Worm (Caenorhabditis elegans): ENCODE results near the gene F42C5.3.

F42C5.3 gene

DNA sequence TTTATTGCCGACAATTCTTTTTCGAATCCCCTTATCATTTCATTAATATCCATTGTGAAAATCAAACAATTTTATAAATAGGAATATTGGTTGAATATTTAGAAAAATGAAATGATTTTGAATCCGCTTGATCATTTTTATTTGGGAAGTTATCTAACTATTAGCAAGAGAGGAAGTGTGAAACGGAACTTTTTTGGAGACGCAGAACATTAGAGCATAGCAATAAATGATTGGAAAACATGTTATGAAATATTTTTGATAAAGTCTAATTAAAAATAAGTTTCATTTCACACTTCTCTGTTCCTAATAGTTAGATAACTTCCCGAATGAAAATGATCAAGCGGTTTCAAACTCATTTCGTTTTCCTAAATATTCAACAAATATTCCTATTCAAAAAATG lies at the start of gene F42C5.3:
TSS of gene F42C5.3 (minus strand) at position 101 of the 400 bp plus-strand sequence.
- TF ChIP-seq unc-3 (GFP tag; conservative IDR thresholded peaks at IDR 0.05) (no peak), unc-3 (tag; optimal IDR thresholded peaks at IDR 0.05) (no peak), che-1 (tag; optimal IDR thresholded peaks at IDR 0.05) (no peak), ref-2 (tag; optimal IDR thresholded peaks at IDR 0.05) (no peak)

DNA sequence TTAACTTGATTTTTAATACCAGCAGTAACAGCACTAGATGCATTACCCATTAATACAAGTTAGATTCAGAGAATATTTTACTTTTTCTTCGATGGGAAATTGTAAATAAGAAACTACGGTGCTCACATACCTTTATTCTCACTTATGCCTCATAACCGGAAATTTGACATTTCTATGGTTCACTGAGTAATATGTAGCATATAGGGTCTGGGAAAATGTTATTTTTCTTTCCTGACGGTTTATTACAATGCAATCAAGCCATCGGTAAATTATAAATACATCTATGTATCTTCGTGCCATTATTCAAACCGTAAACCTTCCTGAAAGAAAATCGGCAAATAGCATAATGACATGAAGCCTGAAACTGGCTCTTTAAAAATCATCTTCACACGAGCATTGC lies 45.3 kb upstream of the F42C5.3 start, which contains the start of gene ocr-4:
TSS of gene ocr-4 (minus strand) at position 101 of the 400 bp plus-strand sequence.
- TF ChIP-seq hlh-13 (GFP tag; optimal IDR thresholded peaks at IDR 0.05) (no peak), rnt-1 (tag; optimal IDR thresholded peaks at IDR 0.05) (no peak), madf-2 (tag; optimal IDR thresholded peaks at IDR 0.05) (no peak), pha-4 (tag; optimal IDR thresholded peaks at IDR 0.05) (no peak), ref-2 (tag; optimal IDR thresholded peaks at IDR 0.05) (no peak), unc-42 (tag; optimal IDR thresholded peaks at IDR 0.05) (no peak), unc-3 (GFP tag; conservative IDR thresholded peaks at IDR 0.05) (no peak), unc-3 (tag; optimal IDR thresholded peaks at IDR 0.05) (no peak), ceh-34 (tag; optimal IDR thresholded peaks at IDR 0.05) (no peak), ceh-14 (tag; optimal IDR thresholded peaks at IDR 0.05) (no peak), sox-2 (GFP tag; IDR thresholded peaks at IDR 0.05) (no peak), ceh-19 (GFP tag; optimal IDR thresholded peaks at IDR 0.05) (no peak), unc-55 (GFP tag; optimal IDR thresholded peaks at IDR 0.05) (no peak), lin-11 (tag; optimal IDR thresholded peaks at IDR 0.05) (no peak), lim-6 (tag; optimal IDR thresholded peaks at IDR 0.05) (no peak), nhr-232 (tag; optimal IDR thresholded peaks at IDR 0.05) (no peak)

DNA sequence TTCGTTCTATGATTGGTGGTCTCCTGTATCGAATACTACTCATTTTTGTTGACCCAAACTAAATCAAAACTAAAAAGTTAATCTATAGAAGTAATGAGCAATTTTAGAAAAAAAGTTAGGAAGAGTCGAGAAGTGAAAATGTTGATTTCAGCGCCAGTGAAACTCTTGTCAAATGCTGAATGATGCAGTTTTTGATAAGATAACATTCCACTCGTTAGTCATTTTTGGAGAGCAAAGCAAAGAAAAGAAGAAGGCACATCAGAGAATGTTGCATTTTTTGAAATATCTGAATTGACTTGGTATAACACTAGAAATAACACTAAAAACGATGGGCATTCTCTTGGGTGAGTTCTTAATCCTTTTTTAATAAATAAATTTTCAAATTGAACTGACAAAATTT lies 41.5 kb upstream of the F42C5.3 start, which contains the start of gene sqst-2:
TSS of gene sqst-2 (minus strand) at position 58 of the 400 bp plus-strand sequence.
- no peak for TF ChIP-seq elt-4 (tag; optimal IDR thresholded peaks at IDR 0.05)
- TF ChIP-seq pat-9 (tag; optimal IDR thresholded peaks at IDR 0.05): no peak
- no peak for TF ChIP-seq ceh-19 (GFP tag; optimal IDR thresholded peaks at IDR 0.05)
- no peak for TF ChIP-seq dmd-4 (tag; optimal IDR thresholded peaks at IDR 0.05; ENCODE audit: borderline replicate concordance)
- TF ChIP-seq tbx-7 (tag; optimal IDR thresholded peaks at IDR 0.05): no peak
- TF ChIP-seq K02D7.2 (tag; optimal IDR thresholded peaks at IDR 0.05): no peak
- TF ChIP-seq ceh-34 (tag; optimal IDR thresholded peaks at IDR 0.05): no peak
- TF ChIP-seq Y22D7AL.16 (tag; optimal IDR thresholded peaks at IDR 0.05): no peak
- no peak for TF ChIP-seq fax-1 (tag; optimal IDR thresholded peaks at IDR 0.05)
- no peak for TF ChIP-seq nhr-11 (tag; optimal IDR thresholded peaks at IDR 0.05)
- TF ChIP-seq hlh-6 (tag; optimal IDR thresholded peaks at IDR 0.05): no peak

DNA sequence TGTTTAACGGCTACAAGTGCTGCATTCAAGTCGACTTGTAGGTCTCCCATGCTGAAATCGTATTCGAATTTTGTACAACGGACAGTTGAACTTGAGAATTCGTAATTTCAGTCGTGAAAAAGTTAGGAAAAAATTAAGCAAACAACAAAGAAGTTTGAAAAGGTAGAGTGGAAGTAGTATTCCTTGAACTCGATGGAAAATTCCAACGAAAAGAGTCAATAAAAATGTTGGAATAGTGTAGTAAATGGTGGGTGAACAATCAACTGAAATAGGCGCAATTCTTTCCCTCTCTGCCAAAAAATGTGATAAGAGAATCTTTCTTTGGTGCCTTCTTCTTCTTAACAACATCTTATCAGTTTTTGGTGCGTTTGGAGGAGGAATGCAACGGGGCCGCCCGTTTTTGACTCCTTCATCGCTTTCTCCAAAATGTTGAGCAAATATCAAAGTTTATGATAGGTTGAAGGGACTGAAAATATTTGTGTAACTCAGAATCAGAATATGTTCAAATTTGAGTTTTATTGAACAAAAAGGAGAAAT lies 39.3 kb upstream of the F42C5.3 start, which contains the start of gene ifo-1:
TSS of gene ifo-1 (minus strand) at position 51 of the 537 bp plus-strand sequence.
- TF ChIP-seq elt-2 (tag; optimal IDR thresholded peaks at IDR 0.05) (peak; percentile 86), tbx-7 (tag; optimal IDR thresholded peaks at IDR 0.05) (no peak)

DNA sequence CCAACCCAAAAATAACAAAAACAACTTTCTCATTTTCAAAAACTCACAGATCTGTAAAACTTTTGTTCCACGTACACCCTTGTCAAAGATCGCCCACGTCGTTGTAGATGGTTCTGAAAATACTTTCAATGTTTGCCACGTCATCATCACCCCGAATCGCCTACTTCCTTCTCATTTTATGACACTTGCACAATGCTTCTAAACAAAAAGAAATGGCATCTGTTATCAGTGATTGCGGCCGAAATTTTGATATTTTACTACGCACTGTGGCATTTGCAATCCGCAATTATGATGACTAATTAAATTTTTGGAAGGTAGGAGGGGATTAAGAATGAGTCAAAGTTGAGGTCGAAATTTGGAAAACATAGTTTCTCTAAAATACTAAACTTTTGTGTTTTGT lies 38.3 kb upstream of the F42C5.3 start:
- TF ChIP-seq ahr-1 (tag; optimal IDR thresholded peaks at IDR 0.05): no peak
- no peak for TF ChIP-seq ceh-6 (GFP tag; optimal IDR thresholded peaks at IDR 0.05)
- TF ChIP-seq fkh-6 (tag; optimal IDR thresholded peaks at IDR 0.05): no peak
- TF ChIP-seq unc-3 (GFP tag; conservative IDR thresholded peaks at IDR 0.05): no peak
- no peak for TF ChIP-seq unc-3 (tag; optimal IDR thresholded peaks at IDR 0.05)
- TF ChIP-seq ref-2 (tag; optimal IDR thresholded peaks at IDR 0.05): no peak
- no peak for TF ChIP-seq elt-2 (tag; optimal IDR thresholded peaks at IDR 0.05)
- no peak for TF ChIP-seq odd-2 (tag; optimal IDR thresholded peaks at IDR 0.05)
- TF ChIP-seq C08G9.2 (tag; optimal IDR thresholded peaks at IDR 0.05): no peak
- no peak for TF ChIP-seq fkh-10 (GFP tag; optimal IDR thresholded peaks at IDR 0.05)
- no peak for TF ChIP-seq pax-1 (tag; optimal IDR thresholded peaks at IDR 0.05)
- TF ChIP-seq ztf-16 (tag; optimal IDR thresholded peaks at IDR 0.05): no peak
- TF ChIP-seq hlh-15 (tag; optimal IDR thresholded peaks at IDR 0.05): no peak
- no peak for TF ChIP-seq unc-86 (tag; optimal IDR thresholded peaks at IDR 0.05)
- TF ChIP-seq hlh-30 (tag; optimal IDR thresholded peaks at IDR 0.05; ENCODE audit: insufficient read depth): no peak
- TF ChIP-seq unc-55 (GFP tag; optimal IDR thresholded peaks at IDR 0.05): no peak
- TF ChIP-seq ceh-48 (tag; optimal IDR thresholded peaks at IDR 0.05): no peak
- TF ChIP-seq fax-1 (tag; optimal IDR thresholded peaks at IDR 0.05): no peak

Measured in whole organism, late embryonic.